Fruit fly (Drosophila melanogaster): ENCODE results near the gene Fuca.

Fuca gene

DNA sequence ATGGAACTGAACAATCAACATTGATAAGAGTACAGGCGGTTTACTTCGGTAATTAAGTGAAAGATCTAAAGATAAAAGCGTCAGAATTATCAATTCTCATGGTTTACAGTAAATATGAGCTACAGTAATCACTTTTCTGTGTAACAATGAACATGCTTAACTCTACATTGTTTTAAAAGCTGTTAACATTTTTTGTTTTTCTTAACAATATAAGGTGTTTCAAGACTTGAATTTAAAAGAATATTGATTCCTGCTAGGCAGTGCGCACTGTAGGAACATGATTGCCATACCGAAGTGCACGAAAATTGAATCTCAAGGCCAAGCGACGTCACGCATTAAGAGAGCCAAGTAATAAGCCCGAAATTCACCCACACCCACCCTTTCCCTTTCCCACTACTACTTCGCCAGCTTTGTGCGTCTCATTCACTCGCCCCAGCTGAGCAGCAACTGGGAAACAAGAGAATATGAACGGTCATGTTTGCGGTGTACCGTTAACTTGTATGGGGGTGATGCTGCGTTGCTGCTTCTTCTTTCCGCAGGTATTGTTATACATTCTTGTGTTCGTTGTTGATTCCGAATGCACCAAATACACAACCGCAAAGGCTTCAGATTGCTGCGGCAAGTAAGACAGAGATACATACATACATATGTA, 31.2 kb downstream of the Fuca start:
- TF ChIP-seq noc (tag; optimal IDR thresholded peaks at IDR 0.05): peak; percentile 91

DNA sequence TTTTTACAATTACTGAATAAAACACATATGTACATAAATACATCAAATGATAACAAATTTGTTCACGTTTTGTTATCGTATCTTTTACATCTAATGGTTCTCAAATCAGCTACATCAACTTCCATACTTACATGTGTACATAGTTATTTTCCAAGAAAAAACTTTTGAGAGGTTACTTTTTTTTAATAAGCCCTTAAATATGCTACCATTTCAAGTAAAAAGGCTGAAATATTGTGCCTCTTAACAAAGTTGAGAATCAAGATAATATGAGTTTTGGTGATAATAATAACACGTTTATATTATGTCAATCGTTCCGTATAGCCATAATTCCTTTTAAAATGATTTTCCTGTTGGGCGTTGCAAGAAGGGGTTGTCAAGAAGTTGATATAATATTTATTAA, 32.0 kb downstream of the Fuca start:
- TF ChIP-seq noc (tag; optimal IDR thresholded peaks at IDR 0.05): no peak

DNA sequence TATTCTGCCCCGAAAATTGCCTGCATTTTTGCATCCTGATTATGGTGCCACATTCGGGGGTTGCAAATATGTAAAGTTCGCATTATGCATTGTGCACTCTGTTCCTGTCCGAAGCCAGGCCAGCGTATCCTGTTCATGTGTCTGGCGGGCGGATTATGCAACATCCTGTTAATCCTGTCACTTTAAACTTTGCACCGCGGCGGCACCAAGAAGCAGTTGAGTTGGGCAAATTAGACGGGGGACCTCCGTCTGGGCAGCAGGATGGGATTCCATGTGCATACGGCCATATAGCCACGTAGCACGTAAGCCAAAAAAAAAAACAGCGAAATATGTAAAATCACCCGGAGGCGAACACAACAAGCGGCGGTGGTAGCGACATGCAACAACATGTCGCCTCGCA, 33.0 kb downstream of the Fuca start:
- TF ChIP-seq noc (tag; optimal IDR thresholded peaks at IDR 0.05): no peak

DNA sequence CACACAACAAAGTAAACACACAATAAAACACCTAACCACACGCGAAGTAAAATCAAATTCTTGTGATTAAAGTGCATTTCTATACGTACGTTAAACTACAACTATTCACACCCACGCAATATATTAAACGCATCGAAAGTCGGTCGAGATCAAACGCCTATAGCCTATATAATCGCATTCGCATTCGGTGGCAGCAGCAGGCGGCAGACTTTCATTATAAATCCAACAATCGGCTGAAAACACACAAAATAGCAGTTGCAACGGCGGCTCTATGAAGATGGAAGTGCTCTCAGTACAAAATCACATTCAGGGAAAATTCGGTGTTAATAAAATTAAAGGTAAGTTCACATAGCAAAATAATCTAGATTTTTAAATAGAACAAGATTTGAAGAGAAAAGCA, 34.2 kb downstream of the Fuca start:
- no peak for TF ChIP-seq noc (tag; optimal IDR thresholded peaks at IDR 0.05)

DNA sequence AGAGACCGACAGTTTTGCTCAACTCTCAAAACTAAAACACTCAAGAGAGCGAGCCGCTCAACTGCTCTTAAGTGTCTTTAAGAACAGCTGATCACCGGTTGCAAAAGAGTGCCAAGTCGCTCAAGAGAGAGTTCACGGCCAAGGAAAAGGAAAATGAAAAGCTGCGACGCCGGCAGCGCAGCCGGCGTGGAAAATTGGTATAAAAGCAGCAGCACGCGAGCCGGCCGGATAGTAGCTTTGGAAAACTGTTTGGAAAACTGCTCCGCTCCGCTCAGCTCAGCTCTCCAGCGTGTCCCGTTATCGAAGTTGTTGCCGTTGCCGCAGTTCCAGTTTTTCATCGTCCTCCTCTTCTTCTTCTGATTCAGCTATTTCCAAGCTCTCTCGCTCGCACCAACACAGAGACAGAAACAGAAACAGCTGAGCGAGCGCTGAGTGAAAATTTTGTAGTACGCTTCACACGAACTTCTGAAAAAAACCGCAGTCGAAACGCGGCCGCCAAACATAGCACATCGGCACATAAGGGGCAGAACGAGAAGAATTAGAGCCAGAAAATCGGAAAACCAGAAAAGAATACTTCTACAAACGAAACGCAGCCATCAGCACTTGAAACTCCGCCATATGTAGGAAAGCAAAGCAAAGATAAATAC, 35.1 kb downstream of the Fuca start, which contains the start of gene chrb:
Gene chrb, plus strand, starts transcription at position 224 of the 647 bp plus-strand sequence.
- TF ChIP-seq noc (tag; optimal IDR thresholded peaks at IDR 0.05): peak; percentile 45

DNA sequence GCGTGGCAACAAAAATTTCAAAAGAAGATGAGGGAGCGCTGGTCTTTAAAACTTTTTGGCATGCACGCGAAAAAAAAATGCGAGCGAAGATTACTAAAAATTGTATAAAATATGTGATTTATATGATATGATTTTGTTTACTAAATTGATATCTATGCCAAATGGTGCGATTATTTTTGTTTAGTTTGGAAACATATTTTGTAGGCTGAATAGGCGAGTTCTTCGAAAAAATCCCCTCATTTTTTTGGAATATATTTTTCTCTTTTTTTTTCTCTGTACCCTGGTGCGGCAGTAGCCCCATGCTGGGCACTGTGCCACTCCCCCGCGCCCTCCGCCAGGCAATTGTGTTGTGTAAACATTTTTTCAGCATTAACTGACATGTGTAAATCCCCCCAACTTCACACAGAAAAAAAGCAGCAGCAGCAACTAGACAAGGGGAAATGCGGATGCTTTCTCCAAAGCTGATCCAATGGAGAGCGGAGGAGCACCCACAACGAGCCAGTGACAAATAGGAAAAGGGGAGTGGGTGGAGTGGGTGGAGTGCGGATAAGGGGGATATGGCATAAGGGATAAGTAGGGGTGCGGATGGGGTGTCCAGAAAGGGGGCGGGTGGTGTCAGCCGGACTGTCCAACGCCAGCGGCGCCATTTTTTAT, 36.4 kb downstream of the Fuca start:
- TF ChIP-seq noc (tag; optimal IDR thresholded peaks at IDR 0.05): no peak

DNA sequence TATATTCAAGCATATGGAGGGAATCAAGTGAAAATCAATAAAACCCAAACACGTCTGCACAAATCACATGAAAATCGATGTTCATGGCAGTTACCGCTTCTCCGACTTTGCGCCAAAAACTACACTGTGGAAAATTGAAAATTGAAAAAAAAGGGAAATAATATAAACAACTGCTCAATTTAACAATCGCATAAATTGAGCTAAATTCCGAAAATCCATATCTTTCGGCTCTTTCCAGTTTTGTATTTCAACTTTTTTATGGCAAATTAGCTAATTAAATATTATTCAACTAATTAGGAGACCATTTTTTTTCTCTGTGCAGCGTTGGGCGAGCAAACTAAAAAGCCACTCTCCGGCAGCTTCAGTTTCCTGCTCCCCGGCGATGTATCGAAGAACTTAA, 38.0 kb downstream of the Fuca start:
- TF ChIP-seq noc (tag; optimal IDR thresholded peaks at IDR 0.05): no peak

DNA sequence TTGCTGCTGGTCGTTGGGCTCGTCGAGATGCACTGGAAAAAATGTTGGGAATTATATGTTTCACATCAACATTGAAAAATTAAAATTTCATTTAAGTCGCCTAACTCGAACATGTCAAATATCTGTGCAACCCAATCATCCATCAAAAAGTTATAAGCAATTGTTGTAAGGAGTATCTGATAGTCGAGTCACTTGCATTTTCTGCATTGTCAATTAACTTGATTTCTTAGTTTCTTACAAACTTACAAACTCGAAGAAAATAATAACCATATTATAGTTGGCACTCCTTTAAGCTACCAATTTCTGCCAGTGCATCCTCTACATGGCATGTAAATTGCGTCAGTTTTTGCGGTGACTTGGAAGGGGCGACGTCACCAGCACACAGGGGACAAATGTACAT, 39.4 kb downstream of the Fuca start:
- TF ChIP-seq noc (tag; optimal IDR thresholded peaks at IDR 0.05): no peak

DNA sequence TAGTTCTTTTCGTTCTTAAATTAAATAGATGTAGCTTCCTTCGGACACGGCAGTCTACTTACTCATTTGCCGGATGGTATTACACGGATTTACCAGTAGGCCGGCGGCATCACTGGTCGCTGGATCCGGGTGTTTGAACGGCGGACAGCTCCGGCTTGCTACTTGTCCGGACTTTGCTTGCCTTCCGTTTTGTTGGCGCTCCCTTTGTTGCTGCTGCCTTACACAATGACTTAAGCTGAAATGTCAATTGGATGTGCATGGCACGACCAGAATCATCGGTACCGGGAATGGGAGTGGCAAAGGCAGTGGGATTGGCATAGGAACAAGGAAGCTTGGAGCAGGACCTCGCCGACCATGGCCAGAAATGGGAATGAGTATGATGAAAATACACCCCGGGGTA, 42.2 kb downstream of the Fuca start:
- no peak for TF ChIP-seq noc (tag; optimal IDR thresholded peaks at IDR 0.05)

DNA sequence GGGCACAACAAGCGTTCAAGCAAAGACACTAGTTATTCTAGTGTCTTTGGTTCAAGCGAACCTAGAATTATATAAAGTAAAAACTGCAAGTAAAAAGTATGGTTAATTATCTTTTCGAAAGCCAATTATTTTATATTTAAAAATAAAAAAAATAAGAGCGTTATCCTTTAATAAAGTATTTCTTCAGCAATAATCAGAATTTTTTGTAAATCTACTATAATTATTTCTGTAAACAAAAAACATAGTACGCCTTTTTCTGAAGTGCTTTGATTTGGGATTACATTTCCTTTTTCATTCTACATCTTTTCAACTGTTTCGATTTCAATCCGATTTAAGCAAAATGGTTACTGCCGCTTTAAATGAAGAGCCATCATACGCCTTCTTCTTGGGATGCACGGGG, 47.9 kb downstream of the Fuca start, which contains the start of gene Vha16-2:
Gene Vha16-2, plus strand, starts transcription at position 301 of the 400 bp plus-strand sequence.
- TF ChIP-seq noc (tag; optimal IDR thresholded peaks at IDR 0.05): no peak

DNA sequence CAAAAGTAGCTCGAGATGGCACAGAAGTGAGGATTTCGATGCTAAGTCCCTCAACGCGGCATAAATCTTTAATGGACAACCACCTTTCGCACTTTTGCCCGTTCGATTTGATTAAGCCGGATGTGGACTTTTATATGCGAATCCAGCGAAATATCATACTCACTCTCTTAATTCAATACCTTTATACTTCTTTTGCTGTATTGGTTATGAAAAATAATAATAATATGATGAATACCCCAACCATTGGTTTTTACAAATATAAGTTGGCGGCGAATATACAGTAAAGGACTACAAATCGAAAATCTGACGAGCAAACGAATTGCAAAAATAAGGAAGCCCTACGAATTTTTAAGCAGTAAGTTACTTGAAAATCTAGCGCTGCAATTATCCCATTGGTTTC, 49.5 kb downstream of the Fuca start, which contains the start of gene Vha16-3:
Gene Vha16-3, plus strand, starts transcription at position 301 of the 400 bp plus-strand sequence.
- TF ChIP-seq noc (tag; optimal IDR thresholded peaks at IDR 0.05): no peak

DNA sequence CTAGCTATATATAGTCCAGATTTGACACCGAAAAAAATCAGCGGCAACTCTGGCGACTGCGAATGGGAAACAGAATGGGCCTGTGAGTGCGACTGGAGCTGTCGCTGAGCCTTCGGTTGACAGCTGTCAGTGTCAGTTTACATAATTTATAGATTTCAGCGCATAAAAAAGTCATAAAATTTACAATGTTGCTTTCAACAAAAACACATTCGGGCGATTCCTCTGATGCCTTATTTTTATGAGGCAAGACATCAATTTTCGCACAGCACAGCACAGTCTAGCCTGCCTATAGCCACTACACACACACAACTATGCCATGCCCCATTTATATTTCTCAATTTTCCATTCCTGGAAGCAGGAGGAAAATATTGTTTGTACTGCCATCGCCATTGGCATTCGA, 50.1 kb downstream of the Fuca start:
- TF ChIP-seq noc (tag; optimal IDR thresholded peaks at IDR 0.05): no peak
